Worm (Caenorhabditis elegans): ENCODE measurements around the gene byn-1.

byn-1 gene

ce11 chrIII:6897587-6898064, 34.2 kb upstream of the byn-1 start, which contains the start of gene T07E3.4:
Gene T07E3.4, plus strand, starts transcription at chrIII:6898014.
- TF ChIP-seq nhr-76 (tag; optimal IDR thresholded peaks at IDR 0.05) (no peak), ceh-82 (tag; optimal IDR thresholded peaks at IDR 0.05) (peak; percentile 9 to 73 (median 72)), swsn-7 (tag; optimal IDR thresholded peaks at IDR 0.05) (peak; percentile 82), ets-5 (GFP tag; IDR thresholded peaks at IDR 0.05) (no peak), nhr-90 (tag; optimal IDR thresholded peaks at IDR 0.05; ENCODE audit: poor library complexity) (peak; percentile 84), mdl-1 (tag; optimal IDR thresholded peaks at IDR 0.05) (peak in 1 of 2 experiments; percentile 84), ztf-11 (tag; optimal IDR thresholded peaks at IDR 0.05) (no peak), xbp-1 (tag; optimal IDR thresholded peaks at IDR 0.05) (peak; percentile 73), tlp-1 (tag; optimal IDR thresholded peaks at IDR 0.05) (no peak), ceh-88 (GFP tag; IDR thresholded peaks at IDR 0.05) (no peak), lir-3 (tag; optimal IDR thresholded peaks at IDR 0.05; ENCODE audit: poor library complexity) (peak; percentile 72), nhr-237 (tag; optimal IDR thresholded peaks at IDR 0.05) (no peak), pqm-1 (tag; optimal IDR thresholded peaks at IDR 0.05) (no peak), fos-1 (tag; optimal IDR thresholded peaks at IDR 0.05) (peak; percentile 48), ceh-8 (GFP tag; optimal IDR thresholded peaks at IDR 0.05) (no peak), vab-15 (tag; optimal IDR thresholded peaks at IDR 0.05) (no peak), C16A3.4 (tag; optimal IDR thresholded peaks at IDR 0.05) (peak; percentile 34), hlh-17 (GFP tag; optimal IDR thresholded peaks at IDR 0.05; ENCODE audit: borderline replicate concordance) (no peak), jun-1 (tag; optimal IDR thresholded peaks at IDR 0.05) (peak; percentile 77), pax-3 (tag; optimal IDR thresholded peaks at IDR 0.05) (no peak), lin-35 (GFP tag; optimal IDR thresholded peaks at IDR 0.05) (peak; percentile 67 to 80), isw-1 (GFP tag; IDR thresholded peaks at IDR 0.05) (no peak), C04F5.9 (tag; optimal IDR thresholded peaks at IDR 0.05) (peak; percentile 69), grh-1 (GFP tag; IDR thresholded peaks at IDR 0.05) (peak; percentile 83), lin-15B (tag; optimal IDR thresholded peaks at IDR 0.05) (no peak), ceh-90 (tag; optimal IDR thresholded peaks at IDR 0.05) (no peak), nhr-11 (tag; optimal IDR thresholded peaks at IDR 0.05) (peak; percentile 68), tbx-2 (tag; optimal IDR thresholded peaks at IDR 0.05) (peak; percentile 89), zag-1 (tag; optimal IDR thresholded peaks at IDR 0.05) (no peak), zip-4 (GFP tag; optimal IDR thresholded peaks at IDR 0.05) (no peak), elt-3 (tag; optimal IDR thresholded peaks at IDR 0.05) (peak in 4 of 6 experiments; percentile 20 to 94 (median 68)), snpc-4 (tag; optimal IDR thresholded peaks at IDR 0.05) (peak; percentile 23), snu-23 (GFP tag; optimal IDR thresholded peaks at IDR 0.05) (peak; percentile 96), nhr-84 (tag; optimal IDR thresholded peaks at IDR 0.05) (no peak), Y116A8C.19 (tag; optimal IDR thresholded peaks at IDR 0.05; ENCODE audit: borderline replicate concordance) (no peak), aha-1 (tag; optimal IDR thresholded peaks at IDR 0.05) (no peak), nhr-71 (tag; optimal IDR thresholded peaks at IDR 0.05) (peak; percentile 97), dpl-1 (GFP tag; optimal IDR thresholded peaks at IDR 0.05) (peak; percentile 47 to 60 (median 59)), unc-62 (GFP tag; optimal IDR thresholded peaks at IDR 0.05) (no peak), F16B12.6 (tag; optimal IDR thresholded peaks at IDR 0.05) (peak; percentile 33), sup-37 (GFP tag; optimal IDR thresholded peaks at IDR 0.05) (no peak), aly-2 (tag; optimal IDR thresholded peaks at IDR 0.05) (no peak), mep-1 (tag; optimal IDR thresholded peaks at IDR 0.05) (peak; percentile 90), irx-1 (tag; optimal IDR thresholded peaks at IDR 0.05) (peak; percentile 61), ama-1 (optimal IDR thresholded peaks at IDR 0.05) (peak; percentile 44), mab-9 (GFP tag; IDR thresholded peaks at IDR 0.05) (no peak), sox-4 (tag; optimal IDR thresholded peaks at IDR 0.05) (no peak), blmp-1 (tag; optimal IDR thresholded peaks at IDR 0.05) (peak; percentile 82), skn-1 (tag; optimal IDR thresholded peaks at IDR 0.05) (no peak), pag-3 (tag; optimal IDR thresholded peaks at IDR 0.05; ENCODE audit: borderline replicate concordance, insufficient read depth) (no peak), unc-130 (tag; optimal IDR thresholded peaks at IDR 0.05) (peak; percentile 95), dsc-1 (tag; optimal IDR thresholded peaks at IDR 0.05) (peak; percentile 64), sptf-1 (tag; optimal IDR thresholded peaks at IDR 0.05) (no peak)

Measured in whole organism, L1 larva.